Worm (Caenorhabditis elegans) whole organism, L1 larva: ENCODE results near the gene T04C12.11.

Experiments used
- aly-2 ChIP-seq: fragments of 150-350 bp; optimal IDR thresholded peaks from 2 replicates; lab custom pipeline; 2014; ENCODE audit warnings: missing biosample characterization, missing genetic modification characterization
- blmp-1 ChIP-seq: fragments of 150-350 bp; optimal IDR thresholded peaks from 2 replicates; lab custom pipeline; 2014; ENCODE audit warnings: missing biosample characterization, missing genetic modification characterization
- ces-1 ChIP-seq: fragments of 150-350 bp; optimal IDR thresholded peaks from 2 replicates; lab custom pipeline; 2014; ENCODE audit warnings: missing biosample characterization, missing genetic modification reagents, missing genetic modification characterization
- dpl-1 ChIP-seq, 3 experiments: fragments of 150-350 bp in 2 of 3; sonication (generic microtip) in 1 of 3; optimal IDR thresholded peaks; 2 replicates each; lab custom pipeline; 2014 to 2017; ENCODE audit warnings: missing biosample characterization in 3 of 3, missing genetic modification characterization in 3 of 3, missing genetic modification reagents in 3 of 3
- dsc-1 ChIP-seq: sonication (generic microtip); optimal IDR thresholded peaks from 2 replicates; lab custom pipeline; 2016; ENCODE audit warnings: mild to moderate bottlenecking, missing genetic modification characterization, missing compliant biosample characterization
- efl-1 ChIP-seq, 4 experiments: fragments of 150-350 bp; optimal IDR thresholded peaks in 3 of 4; peaks in 1 of 4; 1 replicate in 1 of 4; 2 replicates in 3 of 4; lab custom pipeline; 2014; ENCODE audit warnings: missing biosample characterization in 2 of 4, missing genetic modification characterization in 2 of 4, missing genetic modification reagents in 2 of 4
- egl-13 ChIP-seq: sonication (generic microtip); optimal IDR thresholded peaks from 2 replicates; lab custom pipeline; 2016; ENCODE audit warnings: missing genotype, missing genetic modification reagents, missing genetic modification characterization, missing compliant biosample characterization
- elt-2 ChIP-seq: sonication (generic microtip); optimal IDR thresholded peaks from 2 replicates; lab custom pipeline; 2016; ENCODE audit warnings: missing genetic modification characterization, mild to moderate bottlenecking, inconsistent platforms, missing compliant biosample characterization, missing genetic modification reagents
- elt-3 ChIP-seq, 6 experiments: fragments of 150-350 bp in 1 of 6; sonication (generic microtip); optimal IDR thresholded peaks; 2 replicates each; lab custom pipeline; 2017 to 2018; ENCODE audit warnings: missing biosample characterization in 6 of 6, missing genetic modification characterization in 6 of 6, inconsistent platforms in 1 of 6
- ets-5 ChIP-seq: fragments of 200-800 bp; sonication (Bioruptor generic); IDR thresholded peaks from 2 replicates; pipeline ENCODE4 v1.3.6; 2022; ENCODE audit warnings: missing genetic modification characterization, missing compliant biosample characterization
- fkh-10 ChIP-seq: sonication (generic microtip); optimal IDR thresholded peaks from 2 replicates; lab custom pipeline; 2017; ENCODE audit warnings: missing biosample characterization, missing genetic modification reagents, missing genetic modification characterization
- fkh-8 ChIP-seq: sonication (generic microtip); optimal IDR thresholded peaks from 2 replicates; lab custom pipeline; 2016; ENCODE audit warnings: mild to moderate bottlenecking, missing genetic modification characterization, missing compliant biosample characterization
- hlh-4 ChIP-seq: sonication (generic microtip); optimal IDR thresholded peaks from 2 replicates; lab custom pipeline; 2016; ENCODE audit warnings: mild to moderate bottlenecking, missing genetic modification characterization, missing compliant biosample characterization
- jun-1 ChIP-seq: fragments of 150-350 bp; optimal IDR thresholded peaks from 2 replicates; lab custom pipeline; 2014; ENCODE audit warnings: missing biosample characterization, missing genetic modification reagents, missing genetic modification characterization
- lin-13 ChIP-seq: fragments of 150-350 bp; optimal IDR thresholded peaks from 2 replicates; lab custom pipeline; 2014; ENCODE audit warnings: missing biosample characterization, missing genetic modification reagents, missing genetic modification characterization
- lin-14 ChIP-seq: fragments of 200-800 bp; sonication (Bioruptor generic); optimal IDR thresholded peaks from 2 replicates; lab custom pipeline; 2018; ENCODE audit warnings: mild to moderate bottlenecking, missing genetic modification characterization, moderate library complexity, missing compliant biosample characterization
- lin-15B ChIP-seq: fragments of 150-350 bp; sonication (generic microtip); optimal IDR thresholded peaks from 3 replicates; lab custom pipeline; 2014; ENCODE audit warnings: missing biosample characterization, missing genetic modification characterization
- lin-35 ChIP-seq, 2 experiments: fragments of 150-350 bp; optimal IDR thresholded peaks; 2 replicates each; lab custom pipeline; 2014; ENCODE audit warnings: missing biosample characterization in 2 of 2, missing genetic modification characterization in 2 of 2, missing genetic modification reagents in 2 of 2
- lir-3 ChIP-seq: sonication (generic microtip); optimal IDR thresholded peaks from 2 replicates; lab custom pipeline; 2016; ENCODE audit warnings: mild to moderate bottlenecking, missing genetic modification characterization, moderate library complexity, missing compliant biosample characterization; ENCODE audit not compliant: poor library complexity
- lsy-2 ChIP-seq, 2 experiments: fragments of 150-350 bp; optimal IDR thresholded peaks; 2 replicates each; lab custom pipeline; 2014; ENCODE audit warnings: missing biosample characterization in 2 of 2, missing genetic modification characterization in 2 of 2
- mef-2 ChIP-seq: fragments of 150-350 bp; optimal IDR thresholded peaks from 2 replicates; lab custom pipeline; 2014; ENCODE audit warnings: missing biosample characterization, missing genetic modification characterization
- mep-1 ChIP-seq: fragments of 150-350 bp; optimal IDR thresholded peaks from 2 replicates; lab custom pipeline; 2014; ENCODE audit warnings: missing biosample characterization, missing genetic modification characterization
- nhr-19 ChIP-seq: fragments of 200-800 bp; sonication (Bioruptor generic); conservative IDR thresholded peaks from 2 replicates; pipeline ENCODE4 v1.3.6; 2022; ENCODE audit warnings: missing genetic modification characterization, missing compliant biosample characterization
- nhr-20 ChIP-seq: sonication (generic microtip); optimal IDR thresholded peaks from 2 replicates; lab custom pipeline; 2016; ENCODE audit warnings: mild to moderate bottlenecking, missing genetic modification characterization, missing compliant biosample characterization
- nhr-28 ChIP-seq: fragments of 150-350 bp; optimal IDR thresholded peaks from 2 replicates; lab custom pipeline; 2014; ENCODE audit warnings: missing biosample characterization, missing genetic modification characterization
- nhr-47 ChIP-seq: sonication (generic microtip); optimal IDR thresholded peaks from 2 replicates; lab custom pipeline; 2016; ENCODE audit warnings: mild to moderate bottlenecking, missing genetic modification characterization, moderate library complexity, missing compliant biosample characterization
- nhr-71 ChIP-seq: sonication (generic microtip); optimal IDR thresholded peaks from 2 replicates; lab custom pipeline; 2016; ENCODE audit warnings: mild to moderate bottlenecking, missing genetic modification characterization, moderate library complexity, missing compliant biosample characterization
- nhr-77 ChIP-seq: fragments of 150-350 bp; optimal IDR thresholded peaks from 2 replicates; lab custom pipeline; 2014; ENCODE audit warnings: missing biosample characterization, missing genetic modification characterization
- nhr-85 ChIP-seq: sonication (generic microtip); peaks from one replicate; lab custom pipeline; 2016; ENCODE audit warnings: missing genetic modification characterization, inconsistent platforms, missing compliant biosample characterization
- nhr-90 ChIP-seq: sonication (generic microtip); optimal IDR thresholded peaks from 2 replicates; lab custom pipeline; 2016; ENCODE audit warnings: mild to moderate bottlenecking, missing genetic modification characterization, missing compliant biosample characterization; ENCODE audit not compliant: poor library complexity
- pqm-1 ChIP-seq: sonication (generic microtip); optimal IDR thresholded peaks from 3 replicates; lab custom pipeline; 2017; ENCODE audit warnings: missing biosample characterization, missing genetic modification characterization
- sptf-1 ChIP-seq: fragments of 150-350 bp; optimal IDR thresholded peaks from 2 replicates; lab custom pipeline; 2014; ENCODE audit warnings: missing biosample characterization, missing genetic modification characterization
- tbx-2 ChIP-seq: sonication (generic microtip); optimal IDR thresholded peaks from 2 replicates; lab custom pipeline; 2016; ENCODE audit warnings: missing genetic modification characterization, missing compliant biosample characterization
- tlp-1 ChIP-seq: fragments of 150-350 bp; optimal IDR thresholded peaks from 2 replicates; lab custom pipeline; 2014; ENCODE audit warnings: missing biosample characterization, missing genetic modification characterization
- unc-62 ChIP-seq: fragments of 150-350 bp; optimal IDR thresholded peaks from 2 replicates; lab custom pipeline; 2014; ENCODE audit warnings: missing biosample characterization, missing genetic modification reagents, missing genetic modification characterization
- unc-98 ChIP-seq: fragments of 200-800 bp; sonication (Bioruptor generic); IDR thresholded peaks from 2 replicates; pipeline ENCODE4 v1.3.6; 2022; ENCODE audit warnings: missing genetic modification characterization, missing compliant biosample characterization
- zag-1 ChIP-seq: fragments of 150-350 bp; optimal IDR thresholded peaks from 2 replicates; lab custom pipeline; 2014; ENCODE audit warnings: missing biosample characterization, missing genetic modification characterization
- zip-4 ChIP-seq: fragments of 200-800 bp; sonication (Bioruptor generic); optimal IDR thresholded peaks from 2 replicates; lab custom pipeline; 2018; ENCODE audit warnings: mild to moderate bottlenecking, missing genetic modification characterization, moderate library complexity, missing compliant biosample characterization

T04C12.11 gene

DNA sequence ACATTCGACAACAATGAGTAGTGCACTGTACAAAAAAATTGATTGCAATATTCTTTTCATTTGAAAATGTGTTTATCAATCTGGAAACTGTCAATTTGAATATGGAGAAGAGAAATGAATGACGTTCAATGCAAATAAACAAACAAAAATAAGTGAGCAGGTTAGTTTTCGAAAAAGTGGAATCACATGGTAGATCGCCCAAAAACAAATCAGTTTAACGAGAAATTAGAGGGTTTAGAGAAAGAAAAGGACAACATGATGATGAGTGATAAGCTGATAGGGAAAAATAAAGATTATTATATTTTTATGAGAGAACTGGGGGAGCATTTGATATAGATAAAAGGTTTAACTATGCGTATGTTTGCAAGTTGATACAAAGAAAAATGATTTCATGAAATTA, 9.2 kb upstream of the T04C12.11 start, which contains the start of gene T04C12.8:
T04C12.8 (minus strand) TSS at position 82 of the 400 bp plus-strand sequence.
- TF ChIP-seq aly-2 (tag; lab: Kevin White, UChicago) (no peak), zag-1 (no peak), nhr-71 (tag; lab: Kevin White, UChicago) (peak; percentile 51), blmp-1 (tag; lab: Kevin White, UChicago) (peak; percentile 3), dsc-1 (peak; percentile 78), lin-13 (no peak), unc-98 (GFP tag; lab: Robert Waterston, UW) (no peak), nhr-90 (tag; lab: Kevin White, UChicago) (peak; percentile 35), jun-1 (tag; lab: Kevin White, UChicago) (peak; percentile 48), lin-15B (tag; lab: Kevin White, UChicago) (no peak), mef-2 (tag; lab: Kevin White, UChicago) (no peak), hlh-4 (no peak), unc-62 (GFP tag; lab: Kevin White, UChicago) (no peak), nhr-85 (tag; lab: Kevin White, UChicago) (peak; percentile 28), nhr-47 (tag; lab: Kevin White, UChicago) (peak; percentile 5), lsy-2 (tag; optimal IDR thresholded peaks at IDR 0.05; lab: Kevin White, UChicago) (no peak), elt-3 (tag; optimal IDR thresholded peaks at IDR 0.05; lab: Kevin White, UChicago) (peak in 1 of 6 experiments; percentile 4), lin-35 (GFP tag; optimal IDR thresholded peaks at IDR 0.05; lab: Kevin White, UChicago) (peak in 1 of 2 experiments; percentile 41), fkh-10 (no peak), lir-3 (tag; lab: Kevin White, UChicago) (no peak), elt-2 (tag; lab: Kevin White, UChicago) (peak; percentile 98), nhr-28 (tag; lab: Kevin White, UChicago) (no peak), tlp-1 (tag; lab: Kevin White, UChicago) (peak; percentile 48), sptf-1 (tag; lab: Kevin White, UChicago) (no peak), egl-13 (tag; lab: Kevin White, UChicago) (peak; percentile 23), fkh-8 (tag; lab: Kevin White, UChicago) (no peak), nhr-19 (GFP tag; lab: Robert Waterston, UW) (0 out of 2 replicates have a peak, but pooled peaks have one; percentile 10), efl-1 (optimal IDR thresholded peaks at IDR 0.05; lab: Kevin White, UChicago) (no peak), efl-1 (GFP tag; optimal IDR thresholded peaks at IDR 0.05 in 1 of 2; lab: Kevin White, UChicago) (peak in 1 of 2 experiments; percentile 27), mep-1 (tag; lab: Kevin White, UChicago) (no peak), nhr-20 (tag; lab: Kevin White, UChicago) (peak; percentile 25), pqm-1 (tag; lab: Kevin White, UChicago) (peak; percentile 24), dpl-1 (GFP tag; optimal IDR thresholded peaks at IDR 0.05; lab: Kevin White, UChicago) (no peak), lin-14 (peak; percentile 49)

DNA sequence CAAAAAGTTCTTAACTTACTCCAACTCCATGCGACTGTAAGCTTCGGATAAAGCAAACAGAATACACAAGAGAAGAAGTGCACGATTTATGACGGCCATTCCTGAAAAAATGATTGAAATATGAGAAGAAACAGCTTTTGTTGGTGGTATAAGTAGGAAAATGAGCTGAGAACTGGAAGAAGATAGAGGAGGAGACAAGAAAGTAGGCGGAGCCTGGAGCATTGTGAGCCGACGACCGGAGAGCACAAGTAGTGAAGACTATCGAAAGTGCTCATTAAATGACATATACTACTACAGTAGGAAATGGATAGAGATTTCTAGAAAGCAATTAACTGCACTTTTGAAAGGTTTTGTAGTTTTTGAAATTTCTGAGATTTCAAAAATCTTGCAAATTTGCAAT, 5.4 kb upstream of the T04C12.11 start, which contains the start of gene nlp-80:
nlp-80 (minus strand) TSS at position 101 of the 400 bp plus-strand sequence.
- TF ChIP-seq fkh-8 (tag; lab: Kevin White, UChicago) (peak; percentile 6), zip-4 (GFP tag; lab: Kevin White, UChicago) (no peak)

DNA sequence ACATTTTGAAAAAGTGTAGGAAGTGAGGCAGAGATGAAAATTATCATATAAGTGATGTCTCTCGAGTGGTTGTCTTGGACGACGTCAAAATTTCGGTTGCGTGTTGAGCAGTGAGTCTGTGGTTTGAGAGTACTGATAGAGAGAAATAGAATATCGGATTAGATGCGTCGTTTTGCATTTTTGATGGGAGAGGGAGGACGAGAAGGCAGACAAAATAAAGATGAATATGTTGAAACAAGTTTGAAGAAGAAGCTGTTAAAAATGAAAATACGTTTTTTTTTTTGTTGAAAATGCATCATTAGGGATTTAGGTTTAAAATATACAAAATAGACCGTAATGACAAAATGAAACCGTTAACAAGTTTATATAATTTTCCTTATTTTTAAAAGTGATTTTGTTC, 3.0 kb upstream of the T04C12.11 start, which contains the start of gene T04C12.9:
T04C12.9 (minus strand) TSS at position 101 of the 400 bp plus-strand sequence.
- TF ChIP-seq tbx-2 (no peak), fkh-8 (tag; lab: Kevin White, UChicago) (no peak), egl-13 (tag; lab: Kevin White, UChicago) (no peak), nhr-77 (tag; lab: Kevin White, UChicago) (no peak), ces-1 (no peak), ets-5 (no peak), unc-98 (GFP tag; lab: Robert Waterston, UW) (no peak)
- TF ChIP-seq, all 84 proteins: peak for 0
